Worm (Caenorhabditis elegans): ENCODE measurements around the gene ndab-2.

- TF ChIP-seq mep-1 (tag; optimal IDR thresholded peaks at IDR 0.05), result no peak
- TF ChIP-seq sptf-1 (tag; optimal IDR thresholded peaks at IDR 0.05), result no peak
- TF ChIP-seq nhr-76 (tag; optimal IDR thresholded peaks at IDR 0.05), result no peak
Measured at ce11 chrIII:7215532-7215931, 35.0 kb downstream of the ndab-2 start.
